Worm (Caenorhabditis elegans): ENCODE results near the gene pals-21.

pals-21 gene

ce11 chrIII:1347539-1347938, 32.9 kb downstream of the pals-21 start, which contains the start of gene Y82E9BL.5:
Gene Y82E9BL.5, minus strand, starts transcription at chrIII:1347639.
- TF ChIP-seq unc-120 (tag; optimal IDR thresholded peaks at IDR 0.05; ENCODE audit: poor library complexity, severe bottlenecking) (no peak), lsy-2 (tag; optimal IDR thresholded peaks at IDR 0.05) (no peak), ceh-83 (GFP tag; optimal IDR thresholded peaks at IDR 0.05) (no peak), pha-4 (tag; optimal IDR thresholded peaks at IDR 0.05) (no peak), snpc-4 (tag; optimal IDR thresholded peaks at IDR 0.05) (no peak), unc-62 (GFP tag; optimal IDR thresholded peaks at IDR 0.05) (no peak), cnd-1 (tag; optimal IDR thresholded peaks at IDR 0.05) (no peak), ceh-43 (GFP tag; optimal IDR thresholded peaks at IDR 0.05) (no peak), ham-2 (GFP tag; optimal IDR thresholded peaks at IDR 0.05) (no peak), nhr-28 (tag; optimal IDR thresholded peaks at IDR 0.05) (no peak), elt-1 (tag; optimal IDR thresholded peaks at IDR 0.05; ENCODE audit: borderline replicate concordance, insufficient read depth) (no peak), flh-1 (GFP tag; optimal IDR thresholded peaks at IDR 0.05) (no peak), nhr-12 (tag; optimal IDR thresholded peaks at IDR 0.05) (no peak)

DNA sequence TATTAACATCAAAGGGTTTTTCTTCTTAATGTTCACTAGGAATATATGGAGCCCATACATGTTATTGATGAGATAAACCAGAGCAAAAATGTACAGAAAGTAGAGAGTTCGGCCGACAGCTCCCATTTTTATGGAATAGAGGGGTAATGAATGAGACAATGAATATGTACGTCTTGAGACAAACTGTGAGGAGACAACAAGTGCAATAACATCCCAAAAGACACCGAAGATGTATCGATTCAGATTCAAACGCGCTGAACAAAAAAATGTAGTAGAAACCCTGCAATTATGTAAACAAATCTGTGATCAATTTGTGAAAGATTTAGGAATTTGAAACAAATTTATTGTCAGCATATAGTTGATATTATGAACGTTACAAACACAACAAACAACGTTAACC, 33.4 kb downstream of the pals-21 start:
- no peak for TF ChIP-seq ces-1 (GFP tag; optimal IDR thresholded peaks at IDR 0.05)
- TF ChIP-seq mls-2 (tag; optimal IDR thresholded peaks at IDR 0.05): no peak
- TF ChIP-seq ceh-43 (GFP tag; optimal IDR thresholded peaks at IDR 0.05): no peak
- TF ChIP-seq ztf-11 (tag; optimal IDR thresholded peaks at IDR 0.05): no peak
- no peak for TF ChIP-seq sem-2 (GFP tag; optimal IDR thresholded peaks at IDR 0.05)
- TF ChIP-seq lin-13 (tag; optimal IDR thresholded peaks at IDR 0.05): no peak
- TF ChIP-seq unc-39 (tag; optimal IDR thresholded peaks at IDR 0.05): no peak
- no peak for TF ChIP-seq nhr-12 (tag; optimal IDR thresholded peaks at IDR 0.05)

- TF ChIP-seq mep-1 (tag; optimal IDR thresholded peaks at IDR 0.05): no peak
- no peak for TF ChIP-seq sem-2 (GFP tag; optimal IDR thresholded peaks at IDR 0.05)
- TF ChIP-seq ztf-11 (tag; optimal IDR thresholded peaks at IDR 0.05): no peak
- TF ChIP-seq nhr-28 (tag; optimal IDR thresholded peaks at IDR 0.05): no peak
- TF ChIP-seq nhr-237 (tag; optimal IDR thresholded peaks at IDR 0.05): no peak
- no peak for TF ChIP-seq nhr-76 (tag; optimal IDR thresholded peaks at IDR 0.05)
- TF ChIP-seq nhr-12 (tag; optimal IDR thresholded peaks at IDR 0.05): no peak
- no peak for TF ChIP-seq snpc-4 (tag; optimal IDR thresholded peaks at IDR 0.05)
These were observed 34.7 kb downstream of the pals-21 start, which contains the start of gene Y82E9BL.6 for ce11 chrIII:1345694-1346093. Gene Y82E9BL.6, minus strand, starts transcription at chrIII:1345794.

- TF ChIP-seq lsy-2 (tag; optimal IDR thresholded peaks at IDR 0.05) (no peak), unc-62 (GFP tag; optimal IDR thresholded peaks at IDR 0.05) (no peak), lin-13 (tag; optimal IDR thresholded peaks at IDR 0.05) (no peak), unc-120 (tag; optimal IDR thresholded peaks at IDR 0.05; ENCODE audit: poor library complexity, severe bottlenecking) (no peak), zip-8 (tag; optimal IDR thresholded peaks at IDR 0.05) (no peak), nhr-28 (tag; optimal IDR thresholded peaks at IDR 0.05) (no peak), ham-2 (GFP tag; optimal IDR thresholded peaks at IDR 0.05) (no peak), bed-3 (GFP tag; optimal IDR thresholded peaks at IDR 0.05) (no peak), ztf-11 (tag; optimal IDR thresholded peaks at IDR 0.05) (no peak)
These were observed 37.5 kb downstream of the pals-21 start, which contains the start of gene fbxa-27 for ce11 chrIII:1342919-1343419. Gene fbxa-27, plus strand, starts transcription at chrIII:1342969.

- TF ChIP-seq unc-39 (tag; optimal IDR thresholded peaks at IDR 0.05) (no peak), lsy-2 (tag; optimal IDR thresholded peaks at IDR 0.05) (no peak), mls-2 (tag; optimal IDR thresholded peaks at IDR 0.05) (no peak), elt-1 (tag; optimal IDR thresholded peaks at IDR 0.05; ENCODE audit: borderline replicate concordance, insufficient read depth) (no peak), nhr-76 (tag; optimal IDR thresholded peaks at IDR 0.05) (no peak), ham-2 (GFP tag; optimal IDR thresholded peaks at IDR 0.05) (no peak), zip-8 (tag; optimal IDR thresholded peaks at IDR 0.05) (no peak), M03D4.4 (tag; optimal IDR thresholded peaks at IDR 0.05) (no peak)
These were observed 37.9 kb downstream of the pals-21 start, which contains the start of gene fbxa-26 for ce11 chrIII:1342488-1342887. Gene fbxa-26, minus strand, starts transcription at chrIII:1342522.

ce11 chrIII:1340240-1340639, 40.2 kb downstream of the pals-21 start, which contains the start of gene fbxa-5:
Gene fbxa-5, minus strand, starts transcription at chrIII:1340340.
- TF ChIP-seq drap-1 (GFP tag; optimal IDR thresholded peaks at IDR 0.05) (no peak), ztf-11 (tag; optimal IDR thresholded peaks at IDR 0.05) (no peak), lsy-2 (tag; optimal IDR thresholded peaks at IDR 0.05) (no peak), unc-120 (tag; optimal IDR thresholded peaks at IDR 0.05; ENCODE audit: poor library complexity, severe bottlenecking) (no peak), sem-2 (GFP tag; optimal IDR thresholded peaks at IDR 0.05) (no peak), pha-4 (tag; optimal IDR thresholded peaks at IDR 0.05) (no peak), ceh-83 (GFP tag; optimal IDR thresholded peaks at IDR 0.05) (no peak), ham-2 (GFP tag; optimal IDR thresholded peaks at IDR 0.05) (no peak), elt-3 (tag; optimal IDR thresholded peaks at IDR 0.05) (no peak), ces-1 (GFP tag; optimal IDR thresholded peaks at IDR 0.05) (no peak), ceh-43 (GFP tag; optimal IDR thresholded peaks at IDR 0.05) (no peak), hlh-1 (tag; optimal IDR thresholded peaks at IDR 0.05) (no peak), sptf-1 (tag; optimal IDR thresholded peaks at IDR 0.05) (no peak), flh-1 (GFP tag; optimal IDR thresholded peaks at IDR 0.05) (no peak), nhr-76 (tag; optimal IDR thresholded peaks at IDR 0.05) (no peak), unc-62 (GFP tag; optimal IDR thresholded peaks at IDR 0.05) (no peak), nhr-12 (tag; optimal IDR thresholded peaks at IDR 0.05) (no peak), lin-13 (tag; optimal IDR thresholded peaks at IDR 0.05) (no peak)

Data from whole organism, mixed stage, embryonic.